Worm (Caenorhabditis elegans): ENCODE measurements around the gene F19C7.3.

The F19C7.3 gene

DNA sequence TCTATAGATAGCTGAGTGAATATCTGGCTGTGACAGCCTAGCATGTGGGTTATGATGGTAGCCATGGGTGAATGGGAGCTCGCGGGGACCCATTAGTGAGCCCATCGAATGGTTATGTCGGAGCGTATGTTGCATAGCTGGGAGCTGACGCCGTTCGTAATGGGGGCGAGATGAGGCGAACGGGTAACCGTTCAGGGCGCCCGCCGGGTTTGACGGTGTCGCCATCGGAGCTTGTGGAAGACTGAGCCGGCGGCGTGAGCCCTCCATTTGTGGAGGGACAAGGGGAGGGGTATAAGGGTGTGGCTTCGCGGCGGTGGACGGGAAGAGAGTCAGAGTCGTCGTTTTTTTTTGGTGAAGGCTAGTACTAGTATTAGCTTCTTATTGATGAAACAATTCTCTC is 26.9 kb downstream of the F19C7.3 start:
- no peak for TF ChIP-seq zip-2 (tag; optimal IDR thresholded peaks at IDR 0.05)
- TF ChIP-seq lin-39 (tag; optimal IDR thresholded peaks at IDR 0.05), result no peak
- no peak for TF ChIP-seq daf-16 (GFP tag; optimal IDR thresholded peaks at IDR 0.05)
- no peak for TF ChIP-seq daf-16 (tag; optimal IDR thresholded peaks at IDR 0.05)
- no peak for TF ChIP-seq unc-62 (GFP tag; optimal IDR thresholded peaks at IDR 0.05 in 1 of 2)
- TF ChIP-seq unc-62 (tag; optimal IDR thresholded peaks at IDR 0.05), result no peak
- peak; percentile 16 for TF ChIP-seq aha-1 (tag)
- no peak for TF ChIP-seq lin-38 (GFP tag; IDR thresholded peaks at IDR 0.05)
- TF ChIP-seq set-16 (GFP tag; IDR thresholded peaks at IDR 0.05), result peak; percentile 88

DNA sequence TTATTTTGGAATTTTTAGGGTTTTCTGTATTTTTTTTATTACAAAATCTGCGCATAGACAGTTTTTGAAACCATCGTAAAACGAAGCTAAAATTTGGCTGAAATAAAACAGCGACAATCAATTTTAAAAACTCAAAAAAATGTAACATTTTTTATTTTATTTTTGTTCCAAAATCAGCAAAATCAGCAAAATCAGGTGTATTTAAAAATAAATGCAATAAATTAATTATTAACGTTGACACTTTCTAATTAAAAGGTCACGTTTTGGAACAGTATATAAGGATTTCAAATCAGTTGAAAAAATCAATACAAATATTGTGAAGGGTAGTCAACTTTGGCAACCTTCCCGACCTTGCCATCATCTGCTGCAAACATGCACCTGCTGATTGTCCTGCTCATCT is 36.5 kb downstream of the F19C7.3 start, which contains the start of gene R105.1:
TSS of gene R105.1 (plus strand) at position 301 of the 400 bp plus-strand sequence.
- no peak for TF ChIP-seq nhr-28 (tag; optimal IDR thresholded peaks at IDR 0.05)
- TF ChIP-seq nhr-25 (tag; optimal IDR thresholded peaks at IDR 0.05; ENCODE audit: borderline replicate concordance, insufficient read depth), result no peak
- no peak for TF ChIP-seq lin-1 (GFP tag; IDR thresholded peaks at IDR 0.05)
- no peak for TF ChIP-seq egl-27 (tag; optimal IDR thresholded peaks at IDR 0.05)
- TF ChIP-seq Y5F2A.4 (GFP tag; optimal IDR thresholded peaks at IDR 0.05), result no peak
- no peak for TF ChIP-seq ctbp-1 (GFP tag; IDR thresholded peaks at IDR 0.05)
- TF ChIP-seq hif-1 (tag; optimal IDR thresholded peaks at IDR 0.05), result no peak
- TF ChIP-seq daf-19 (GFP tag; conservative IDR thresholded peaks at IDR 0.05), result no peak
- TF ChIP-seq egl-43 (GFP tag; IDR thresholded peaks at IDR 0.05), result no peak
- no peak for TF ChIP-seq ces-1 (GFP tag; optimal IDR thresholded peaks at IDR 0.05)
- no peak for TF ChIP-seq nhr-41 (GFP tag; IDR thresholded peaks at IDR 0.05)
- no peak for TF ChIP-seq fkh-10 (GFP tag; optimal IDR thresholded peaks at IDR 0.05)
- TF ChIP-seq ztf-7 (tag; optimal IDR thresholded peaks at IDR 0.05), result no peak

DNA sequence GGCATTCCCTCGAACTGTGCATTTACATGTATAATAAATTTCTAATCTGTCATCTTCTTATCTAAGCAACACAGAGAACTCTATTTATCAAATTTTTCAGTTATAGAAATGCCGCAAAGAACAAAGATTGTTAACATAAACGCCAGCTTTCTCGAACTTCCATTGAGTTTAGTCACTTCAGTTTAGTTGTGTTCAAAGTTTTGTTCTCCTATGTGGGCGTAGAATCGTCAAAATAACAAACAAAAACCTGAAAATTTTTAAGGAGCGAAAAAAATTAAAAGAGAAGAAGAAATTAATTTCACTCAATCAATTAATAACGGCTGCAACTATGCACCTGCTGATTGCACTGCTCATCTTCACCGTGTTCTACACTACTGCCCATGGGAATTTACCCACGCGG is 39.1 kb downstream of the F19C7.3 start, which contains the start of gene R105.5:
TSS of gene R105.5 (plus strand) at position 301 of the 400 bp plus-strand sequence.
- no peak for TF ChIP-seq zip-2 (tag; optimal IDR thresholded peaks at IDR 0.05)
- no peak for TF ChIP-seq madf-5 (GFP tag; IDR thresholded peaks at IDR 0.05)
- no peak for TF ChIP-seq aly-2 (tag; optimal IDR thresholded peaks at IDR 0.05)
- no peak for TF ChIP-seq nhr-111 (GFP tag; optimal IDR thresholded peaks at IDR 0.05)
- TF ChIP-seq rbr-2 (tag; optimal IDR thresholded peaks at IDR 0.05), result no peak
- TF ChIP-seq lin-39 (tag; optimal IDR thresholded peaks at IDR 0.05), result no peak

DNA sequence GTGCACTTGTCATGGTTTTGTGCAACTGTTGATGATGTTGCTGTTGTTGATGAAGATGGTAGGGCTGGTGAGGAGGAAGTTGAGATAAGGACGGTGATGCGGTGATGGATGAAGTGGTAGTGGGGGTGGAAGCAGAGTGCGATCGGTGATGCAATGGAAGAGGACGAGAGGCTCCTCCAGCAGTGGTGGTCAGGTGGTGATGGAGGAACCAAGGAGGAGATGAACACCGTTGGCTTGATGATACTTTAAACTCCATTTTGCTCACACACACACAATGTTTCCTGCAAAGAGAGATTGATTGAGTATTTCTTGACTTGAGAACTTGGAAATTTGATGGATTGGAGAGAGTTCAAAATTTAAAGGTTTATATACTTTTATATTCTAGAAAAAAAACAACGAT is 40.9 kb downstream of the F19C7.3 start, which contains the start of gene F19C7.8:
TSS of gene F19C7.8 (minus strand) at position 256 of the 400 bp plus-strand sequence.
- TF ChIP-seq daf-16 (GFP tag; optimal IDR thresholded peaks at IDR 0.05) (peak in 1 of 2 experiments; percentile 37), daf-16 (tag; optimal IDR thresholded peaks at IDR 0.05) (no peak), hlh-11 (tag; optimal IDR thresholded peaks at IDR 0.05) (no peak), ZK337.2 (GFP tag; IDR thresholded peaks at IDR 0.05) (peak; percentile 53; the same call in 1 of the 2 replicates), nhr-11 (tag; optimal IDR thresholded peaks at IDR 0.05) (peak; percentile 29), vab-7 (GFP tag; IDR thresholded peaks at IDR 0.05) (no peak), unc-62 (GFP tag; optimal IDR thresholded peaks at IDR 0.05 in 1 of 2) (peak in 1 of 2 experiments; percentile 78), unc-62 (tag; optimal IDR thresholded peaks at IDR 0.05) (no peak), F37D6.2 (tag; optimal IDR thresholded peaks at IDR 0.05) (no peak), daf-19 (GFP tag; conservative IDR thresholded peaks at IDR 0.05) (no peak)

DNA sequence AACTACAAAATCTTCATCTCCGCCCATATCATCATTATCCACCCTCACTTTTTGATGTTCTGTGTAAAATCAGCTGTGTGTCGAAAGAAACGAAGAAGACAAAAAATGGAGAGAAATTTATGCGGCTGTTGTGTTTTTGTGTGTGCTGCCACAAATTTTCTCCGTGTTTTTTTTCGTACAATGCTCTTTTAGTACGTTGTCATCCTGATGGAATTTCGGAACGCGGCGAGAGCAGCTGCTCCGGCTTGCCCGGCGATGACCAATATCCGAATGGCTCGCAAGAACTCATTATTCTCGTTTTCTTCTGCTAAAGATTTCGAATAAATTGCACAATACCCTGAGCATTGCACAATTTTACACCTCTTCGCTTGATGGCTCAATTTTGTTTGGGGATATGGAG is 42.4 kb downstream of the F19C7.3 start:
- peak; percentile 6 for TF ChIP-seq hlh-11 (tag; optimal IDR thresholded peaks at IDR 0.05)
- peak; percentile 76 for TF ChIP-seq aha-1 (tag)
- TF ChIP-seq ceh-44 (GFP tag; IDR thresholded peaks at IDR 0.05), result no peak
- TF ChIP-seq ZK337.2 (GFP tag; IDR thresholded peaks at IDR 0.05), result 0 out of 2 replicates have a peak, but pooled peaks have one; percentile 28
- no peak for TF ChIP-seq dpl-1 (GFP tag; optimal IDR thresholded peaks at IDR 0.05)
- no peak for TF ChIP-seq madf-5 (GFP tag; IDR thresholded peaks at IDR 0.05)
- TF ChIP-seq dmd-8 (GFP tag; IDR thresholded peaks at IDR 0.05), result no peak
- peak; percentile 41 for TF ChIP-seq nhr-28 (tag; optimal IDR thresholded peaks at IDR 0.05)
- no peak for TF ChIP-seq nhr-102 (tag; optimal IDR thresholded peaks at IDR 0.05)
- TF ChIP-seq nhr-48 (tag; optimal IDR thresholded peaks at IDR 0.05), result no peak
